Worm (Caenorhabditis elegans) whole organism, L4 larva: ENCODE measurements around the gene cnep-1.

Experiments
- F10B5.3 ChIP-seq: sonication (generic microtip); optimal IDR thresholded peaks from 2 replicates; lab custom pipeline; 2016; ENCODE audit warnings: mild to moderate bottlenecking, missing genetic modification characterization, missing compliant biosample characterization
- F26F4.8 ChIP-seq: fragments of 200-800 bp; sonication (Bioruptor generic); conservative IDR thresholded peaks from 2 replicates; pipeline ENCODE4 v1.3.6; 2022; ENCODE audit warnings: missing genetic modification characterization, missing compliant biosample characterization
- F44E2.7 ChIP-seq: fragments of 200-800 bp; sonication (Bioruptor generic); IDR thresholded peaks from 2 replicates; pipeline ENCODE4 v2.1.2; 2022; ENCODE audit warnings: missing genetic modification characterization, missing compliant biosample characterization
- F49E8.2 ChIP-seq: sonication (generic microtip); optimal IDR thresholded peaks from 2 replicates; lab custom pipeline; 2016; ENCODE audit warnings: missing compliant biosample characterization, mild to moderate bottlenecking, missing genetic modification characterization, borderline replicate concordance
- T20F7.1 ChIP-seq: fragments of 200-800 bp; sonication (Bioruptor generic); optimal IDR thresholded peaks from 2 replicates; lab custom pipeline; 2018; ENCODE audit warnings: mild to moderate bottlenecking, missing genetic modification characterization, missing compliant biosample characterization
- ZK546.5 ChIP-seq, 2 experiments: sonication (generic microtip); optimal IDR thresholded peaks; 2 replicates each; lab custom pipeline; 2017; ENCODE audit warnings: missing biosample characterization in 2 of 2, missing genetic modification characterization in 2 of 2
- aly-2 ChIP-seq: sonication (generic microtip); optimal IDR thresholded peaks from 2 replicates; lab custom pipeline; 2018; ENCODE audit warnings: missing biosample characterization, missing genetic modification characterization
- ama-1 ChIP-seq: fragments of 150-350 bp; optimal IDR thresholded peaks from 2 replicates; lab custom pipeline; 2014; ENCODE audit warnings: inconsistent platforms, mixed read lengths
- arid-1 ChIP-seq: fragments of 200-800 bp; sonication (Bioruptor generic); conservative IDR thresholded peaks from 2 replicates; pipeline ENCODE4 v1.3.6; 2022; ENCODE audit warnings: missing genetic modification reagents, missing genetic modification characterization, missing compliant biosample characterization
- ceh-28 ChIP-seq: fragments of 150-350 bp; optimal IDR thresholded peaks from 2 replicates; lab custom pipeline; 2014; ENCODE audit warnings: missing biosample characterization, missing genetic modification reagents, missing genetic modification characterization
- ceh-44 ChIP-seq: fragments of 200-800 bp; sonication (Bioruptor generic); IDR thresholded peaks from 2 replicates; pipeline ENCODE4 v1.3.6; 2022; ENCODE audit warnings: missing genetic modification reagents, missing genetic modification characterization, missing compliant biosample characterization
- ces-1 ChIP-seq: fragments of 150-350 bp; sonication (generic microtip); optimal IDR thresholded peaks from 4 replicates; lab custom pipeline; 2014; ENCODE audit warnings: missing biosample characterization, missing genetic modification reagents, missing genetic modification characterization
- daf-12 ChIP-seq: fragments of 150-350 bp; optimal IDR thresholded peaks from 2 replicates; lab custom pipeline; 2014; ENCODE audit warnings: missing biosample characterization, missing genetic modification reagents, missing genetic modification characterization
- daf-19 ChIP-seq: fragments of 200-800 bp; sonication (Bioruptor generic); conservative IDR thresholded peaks from 2 replicates; pipeline ENCODE4 v1.3.6; 2022; ENCODE audit warnings: missing genetic modification characterization, missing compliant biosample characterization
- daf-8 ChIP-seq: fragments of 200-800 bp; sonication (Bioruptor generic); IDR thresholded peaks from 2 replicates; pipeline ENCODE4 v1.3.6; 2022; ENCODE audit warnings: missing genetic modification characterization, missing compliant biosample characterization
- dmd-9 ChIP-seq: fragments of 200-800 bp; sonication (Bioruptor generic); IDR thresholded peaks from 2 replicates; pipeline ENCODE4 v1.3.6; 2022; ENCODE audit warnings: missing genetic modification reagents, missing genetic modification characterization, missing compliant biosample characterization
- dpl-1 ChIP-seq: fragments of 150-350 bp; optimal IDR thresholded peaks from 2 replicates; lab custom pipeline; 2014; ENCODE audit warnings: missing biosample characterization, missing genetic modification reagents, missing genetic modification characterization
- fos-1 ChIP-seq: fragments of 150-350 bp; optimal IDR thresholded peaks from 2 replicates; lab custom pipeline; 2014; ENCODE audit warnings: missing biosample characterization, missing genetic modification characterization
- gei-8 ChIP-seq: fragments of 200-800 bp; sonication (Bioruptor generic); optimal IDR thresholded peaks from 2 replicates; lab custom pipeline; 2018; ENCODE audit warnings: mild to moderate bottlenecking, missing genetic modification characterization, missing compliant biosample characterization
- hlh-11 ChIP-seq: fragments of 200-800 bp; sonication (Bioruptor generic); optimal IDR thresholded peaks from 2 replicates; lab custom pipeline; 2018; ENCODE audit warnings: mild to moderate bottlenecking, missing genetic modification characterization, missing compliant biosample characterization
- lin-1 ChIP-seq: fragments of 200-800 bp; sonication (Bioruptor generic); IDR thresholded peaks from 2 replicates; pipeline ENCODE4 v1.3.6; 2022; ENCODE audit warnings: missing genetic modification reagents, missing genetic modification characterization, missing compliant biosample characterization
- lin-13 ChIP-seq: fragments of 150-350 bp; optimal IDR thresholded peaks from 2 replicates; lab custom pipeline; 2014; ENCODE audit warnings: missing biosample characterization, missing genetic modification reagents, missing genetic modification characterization
- lin-29 ChIP-seq: fragments of 200-800 bp; sonication (Bioruptor generic); IDR thresholded peaks from 2 replicates; pipeline ENCODE4 v1.3.6; 2022; ENCODE audit warnings: missing genetic modification reagents, missing genetic modification characterization, missing compliant biosample characterization
- lin-38 ChIP-seq: fragments of 200-800 bp; sonication (Bioruptor generic); IDR thresholded peaks from 2 replicates; pipeline ENCODE4 v1.3.6; 2022; ENCODE audit warnings: missing genetic modification reagents, missing genetic modification characterization, missing compliant biosample characterization
- lir-3 ChIP-seq: sonication (generic microtip); optimal IDR thresholded peaks from 2 replicates; lab custom pipeline; 2016; ENCODE audit warnings: mild to moderate bottlenecking, missing genetic modification characterization, missing compliant biosample characterization
- mdl-1 ChIP-seq, 2 experiments: fragments of 150-350 bp in 1 of 2; sonication (generic microtip) in 1 of 2; optimal IDR thresholded peaks; 2 replicates each; lab custom pipeline; 2014 to 2017; ENCODE audit warnings: missing biosample characterization in 2 of 2, missing genetic modification characterization in 2 of 2
- mep-1 ChIP-seq: fragments of 150-350 bp; sonication (generic microtip); optimal IDR thresholded peaks from 3 replicates; lab custom pipeline; 2014; ENCODE audit warnings: missing biosample characterization, missing genetic modification characterization
- nhr-102 ChIP-seq: sonication (generic microtip); optimal IDR thresholded peaks from 2 replicates; lab custom pipeline; 2016; ENCODE audit warnings: mild to moderate bottlenecking, missing genetic modification characterization, moderate library complexity, missing compliant biosample characterization
- nhr-237 ChIP-seq: sonication (generic microtip); optimal IDR thresholded peaks from 2 replicates; lab custom pipeline; 2017; ENCODE audit warnings: missing biosample characterization, missing genetic modification characterization
- nhr-42 ChIP-seq: fragments of 200-800 bp; sonication (Bioruptor generic); IDR thresholded peaks from 2 replicates; pipeline ENCODE4 v1.3.6; 2022; ENCODE audit warnings: missing genetic modification characterization, missing compliant biosample characterization
- nhr-48 ChIP-seq: sonication (generic microtip); optimal IDR thresholded peaks from 2 replicates; lab custom pipeline; 2016; ENCODE audit warnings: mild to moderate bottlenecking, missing genetic modification characterization, missing compliant biosample characterization
- nhr-6 ChIP-seq: fragments of 150-350 bp; optimal IDR thresholded peaks from 2 replicates; lab custom pipeline; 2014; ENCODE audit warnings: missing biosample characterization, missing genetic modification characterization
- nhr-77 ChIP-seq: fragments of 150-350 bp; optimal IDR thresholded peaks from 2 replicates; lab custom pipeline; 2014; ENCODE audit warnings: missing biosample characterization, missing genetic modification characterization
- rbr-2 ChIP-seq: sonication (generic microtip); optimal IDR thresholded peaks from 2 replicates; lab custom pipeline; 2016; ENCODE audit warnings: missing genotype, missing genetic modification characterization, missing compliant biosample characterization
- saeg-2 ChIP-seq: fragments of 200-800 bp; sonication (Bioruptor generic); IDR thresholded peaks from 2 replicates; pipeline ENCODE4 v1.3.6; 2022; ENCODE audit warnings: missing genetic modification reagents, missing genetic modification characterization, missing compliant biosample characterization
- sdz-12 ChIP-seq: fragments of 200-800 bp; sonication (Bioruptor generic); optimal IDR thresholded peaks from 2 replicates; lab custom pipeline; 2018; ENCODE audit warnings: mild to moderate bottlenecking, missing genetic modification characterization, missing compliant biosample characterization
- skn-1 ChIP-seq: fragments of 150-350 bp; optimal IDR thresholded peaks from 2 replicates; lab custom pipeline; 2014; ENCODE audit warnings: missing biosample characterization, missing genetic modification characterization
- snpc-4 ChIP-seq: fragments of 150-350 bp; optimal IDR thresholded peaks from 2 replicates; lab custom pipeline; 2014; ENCODE audit warnings: missing biosample characterization, missing genetic modification characterization
- spr-1 ChIP-seq: sonication (generic microtip); optimal IDR thresholded peaks from 2 replicates; lab custom pipeline; 2016; ENCODE audit warnings: mild to moderate bottlenecking, missing genetic modification characterization, missing compliant biosample characterization
- tag-97 ChIP-seq: fragments of 200-800 bp; sonication (Bioruptor generic); IDR thresholded peaks from 2 replicates; pipeline ENCODE4 v1.3.6; 2022; ENCODE audit warnings: missing genetic modification characterization, missing compliant biosample characterization
- unc-130 ChIP-seq: sonication (generic microtip); optimal IDR thresholded peaks from 2 replicates; lab custom pipeline; 2016; ENCODE audit warnings: missing genetic modification reagents, missing genetic modification characterization, missing compliant biosample characterization
- unc-62 ChIP-seq, 3 experiments: fragments of 150-350 bp in 1 of 3; sonication (generic microtip); optimal IDR thresholded peaks in 2 of 3; peaks in 1 of 3; 1 replicate in 1 of 3; 2 replicates in 2 of 3; lab custom pipeline; 2014 to 2017; ENCODE audit warnings: missing biosample characterization in 3 of 3, missing genetic modification characterization in 3 of 3, missing genetic modification reagents in 3 of 3, missing genotype in 1 of 3
- zfp-3 ChIP-seq: fragments of 200-800 bp; sonication (Bioruptor generic); conservative IDR thresholded peaks from 2 replicates; pipeline ENCODE4 v1.3.6; 2022; ENCODE audit warnings: missing genetic modification reagents, missing genetic modification characterization, missing compliant biosample characterization

The cnep-1 gene

ce11 chrII:7289923-7290476 lies 20.1 kb upstream of the cnep-1 start, which contains the start of gene C30G12.2 (continued):
- TF ChIP-seq T20F7.1 (GFP tag; lab: Kevin White, UChicago) (peak; percentile 55), gei-8 (GFP tag; lab: Kevin White, UChicago) (no peak), tag-97 (no peak)

ce11 chrII:7295917-7296316 lies 14.2 kb upstream of the cnep-1 start, which contains the start of gene C30G12.6:
Gene C30G12.6, minus strand, starts transcription at chrII:7296017.
- TF ChIP-seq daf-19: no peak
- TF ChIP-seq unc-130: no peak

ce11 chrII:7298197-7298682 lies 11.9 kb upstream of the cnep-1 start, which contains the start of gene puf-8:
Gene puf-8, minus strand, starts transcription at chrII:7298247.
- TF ChIP-seq lin-38 (GFP tag; lab: Robert Waterston, UW) (no peak), zfp-3 (GFP tag; lab: Robert Waterston, UW) (no peak), T20F7.1 (GFP tag; lab: Kevin White, UChicago) (no peak), unc-130 (no peak), dmd-9 (GFP tag; lab: Robert Waterston, UW) (no peak), nhr-48 (tag; lab: Kevin White, UChicago) (no peak), dpl-1 (GFP tag; lab: Kevin White, UChicago) (no peak), fos-1 (tag; lab: Kevin White, UChicago) (no peak), saeg-2 (GFP tag; lab: Robert Waterston, UW) (no peak), lin-1 (no peak), lin-29 (no peak)

- TF ChIP-seq mdl-1 (tag; optimal IDR thresholded peaks at IDR 0.05; lab: Kevin White, UChicago) (no peak), ceh-44 (no peak), skn-1 (tag; lab: Kevin White, UChicago) (no peak), ZK546.5 (tag; optimal IDR thresholded peaks at IDR 0.05; lab: Kevin White, UChicago) (no peak), snpc-4 (tag; lab: Kevin White, UChicago) (no peak), nhr-237 (tag; lab: Kevin White, UChicago) (no peak), gei-8 (GFP tag; lab: Kevin White, UChicago) (no peak)
These were observed 11.1 kb upstream of the cnep-1 start, which contains the start of gene C30G12.1 for ce11 chrII:7299042-7299441. Gene C30G12.1, plus strand, starts transcription at chrII:7299342.

ce11 chrII:7301670-7302151 lies 8.4 kb upstream of the cnep-1 start, which contains the start of gene cul-4:
Gene cul-4, plus strand, starts transcription at chrII:7302101.
- TF ChIP-seq rbr-2 (tag; lab: Kevin White, UChicago) (no peak), sdz-12 (GFP tag; lab: Kevin White, UChicago) (no peak), ces-1 (GFP tag; lab: Kevin White, UChicago) (no peak), aly-2 (tag; lab: Kevin White, UChicago) (no peak), F49E8.2 (tag; lab: Kevin White, UChicago) (peak; percentile 90), lin-13 (GFP tag; lab: Kevin White, UChicago) (peak; percentile 25), spr-1 (tag; lab: Kevin White, UChicago) (peak; percentile 59), lir-3 (tag; lab: Kevin White, UChicago) (no peak), F44E2.7 (GFP tag; lab: Robert Waterston, UW) (no peak), nhr-77 (tag; lab: Kevin White, UChicago) (no peak), unc-62 (GFP tag; optimal IDR thresholded peaks at IDR 0.05 in 1 of 2; lab: Kevin White, UChicago) (no peak), unc-62 (tag; optimal IDR thresholded peaks at IDR 0.05; lab: Kevin White, UChicago) (no peak), daf-12 (tag; lab: Kevin White, UChicago) (no peak), nhr-6 (tag; lab: Kevin White, UChicago) (peak; percentile 30), nhr-102 (tag; lab: Kevin White, UChicago) (no peak), ceh-44 (no peak), ama-1 (lab: Kevin White, UChicago) (no peak), F26F4.8 (GFP tag; lab: Robert Waterston, UW) (no peak), ceh-28 (tag; lab: Kevin White, UChicago) (no peak), nhr-42 (GFP tag; lab: Robert Waterston, UW) (no peak), lin-38 (GFP tag; lab: Robert Waterston, UW) (peak; percentile 84), daf-8 (no peak), arid-1 (GFP tag; lab: Robert Waterston, UW) (no peak), F10B5.3 (peak; percentile 40), mep-1 (no peak), lin-1 (no peak), hlh-11 (tag; lab: Kevin White, UChicago) (peak; percentile 75), T20F7.1 (GFP tag; lab: Kevin White, UChicago) (peak; percentile 49)
